Worm (Caenorhabditis elegans) whole organism, midembryonic: ENCODE data around the gene B0507.2.
"Not testable (repeated sequence)": the region's sequence is repeated elsewhere in the genome, so short reads cannot be mapped to it uniquely, and the experiment has no call there.

Experiments used
- T22C8.4 ChIP-seq: fragments of 200-800 bp; sonication (Bioruptor generic); IDR thresholded peaks from 2 replicates; pipeline ENCODE4 v1.3.6; 2022; ENCODE audit warnings: missing genetic modification characterization, missing compliant biosample characterization
- cog-1 ChIP-seq: sonication (generic microtip); optimal IDR thresholded peaks from 2 replicates; lab custom pipeline; 2016; ENCODE audit warnings: missing genetic modification characterization, missing compliant biosample characterization
- flt-1 ChIP-seq: fragments of 200-800 bp; sonication (Bioruptor generic); IDR thresholded peaks from 2 replicates; pipeline ENCODE4 v1.3.6; 2022; ENCODE audit warnings: missing genetic modification characterization, missing compliant biosample characterization
- klf-2 ChIP-seq: fragments of 200-800 bp; sonication (Bioruptor generic); conservative IDR thresholded peaks from 2 replicates; pipeline ENCODE4 v1.3.6; 2022; ENCODE audit warnings: missing genetic modification reagents, missing genetic modification characterization, missing compliant biosample characterization
- med-1 ChIP-seq: sonication (generic microtip); optimal IDR thresholded peaks from 2 replicates; lab custom pipeline; 2017; ENCODE audit warnings: missing genetic modification characterization, mild to moderate bottlenecking, missing compliant biosample characterization, antibody characterized with exemption, missing genetic modification reagents; ENCODE audit not compliant: insufficient read depth
- ref-1 ChIP-seq: fragments of 200-800 bp; sonication (Bioruptor generic); conservative IDR thresholded peaks from 2 replicates; pipeline ENCODE4 v1.3.6; 2022; ENCODE audit warnings: missing genetic modification reagents, missing genetic modification characterization, missing compliant biosample characterization
- tab-1 ChIP-seq: fragments of 200-800 bp; sonication (Bioruptor generic); IDR thresholded peaks from 2 replicates; pipeline ENCODE4 v1.3.6; 2022; ENCODE audit warnings: missing genetic modification characterization, missing compliant biosample characterization
- ztf-23 ChIP-seq: fragments of 200-800 bp; sonication (Bioruptor generic); IDR thresholded peaks from 2 replicates; pipeline ENCODE4 v1.3.6; 2022; ENCODE audit warnings: missing genetic modification reagents, missing genetic modification characterization, missing compliant biosample characterization
- ztf-29 ChIP-seq: fragments of 200-800 bp; sonication (Bioruptor generic); IDR thresholded peaks from 2 replicates; pipeline ENCODE4 v1.3.6; 2022; ENCODE audit warnings: missing genetic modification reagents, missing genetic modification characterization, missing compliant biosample characterization

Gene B0507.2

DNA sequence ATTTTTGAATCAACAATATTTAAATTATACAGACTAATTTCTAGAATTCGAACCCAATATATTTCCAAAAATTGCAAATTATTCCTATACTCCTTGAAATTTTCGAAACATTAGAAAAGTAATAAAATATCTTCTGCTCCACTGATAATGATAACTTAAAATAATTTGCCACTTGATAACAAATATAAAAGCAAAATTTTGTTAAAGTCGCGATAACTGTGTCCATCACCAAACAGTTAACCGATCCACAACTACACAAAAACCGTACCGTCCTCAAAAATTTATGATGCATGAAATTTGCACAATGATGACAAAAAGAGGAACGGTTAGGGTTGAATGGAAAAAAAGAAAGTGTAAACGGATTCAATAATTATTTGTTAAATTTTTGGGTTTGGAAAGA is 24.3 kb downstream of the B0507.2 start:
- no peak for TF ChIP-seq ref-1 (GFP tag; lab: Robert Waterston, UW)
- TF ChIP-seq med-1 (GFP tag; lab: Kevin White, UChicago), result no peak
- no peak for TF ChIP-seq klf-2 (GFP tag; lab: Robert Waterston, UW)

DNA sequence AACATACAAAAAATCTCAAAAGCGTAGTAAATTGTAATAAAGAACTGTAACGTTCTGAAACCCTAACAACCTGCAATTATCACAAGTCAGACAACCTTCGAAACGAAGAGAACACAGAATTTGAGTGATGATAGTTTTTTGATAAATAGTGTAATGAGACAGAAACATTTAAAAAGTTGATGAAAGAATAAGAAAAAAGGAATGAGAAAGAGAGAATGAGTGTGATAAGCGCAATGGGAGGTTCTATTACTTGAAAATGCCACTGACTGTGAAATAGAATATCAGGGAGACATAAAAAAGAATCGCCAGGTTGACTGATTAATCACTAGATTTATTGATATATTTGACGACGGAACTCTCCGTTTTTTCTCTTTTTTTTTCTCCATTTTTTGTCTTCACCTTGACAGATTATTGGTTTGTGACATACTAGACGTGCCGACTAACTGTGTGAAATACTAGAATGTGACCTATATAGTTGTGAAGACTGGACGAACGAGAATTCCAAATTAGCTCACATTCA is 25.2 kb downstream of the B0507.2 start:
- TF ChIP-seq cog-1 (tag; lab: Kevin White, UChicago) (no peak), med-1 (GFP tag; lab: Kevin White, UChicago) (no peak), klf-2 (GFP tag; lab: Robert Waterston, UW) (no peak), ztf-23 (GFP tag; lab: Robert Waterston, UW) (no peak), ref-1 (GFP tag; lab: Robert Waterston, UW) (no peak), ztf-29 (GFP tag; lab: Robert Waterston, UW) (no peak), tab-1 (no peak), T22C8.4 (GFP tag; lab: Robert Waterston, UW) (no peak), flt-1 (GFP tag; lab: Robert Waterston, UW) (no peak)

DNA sequence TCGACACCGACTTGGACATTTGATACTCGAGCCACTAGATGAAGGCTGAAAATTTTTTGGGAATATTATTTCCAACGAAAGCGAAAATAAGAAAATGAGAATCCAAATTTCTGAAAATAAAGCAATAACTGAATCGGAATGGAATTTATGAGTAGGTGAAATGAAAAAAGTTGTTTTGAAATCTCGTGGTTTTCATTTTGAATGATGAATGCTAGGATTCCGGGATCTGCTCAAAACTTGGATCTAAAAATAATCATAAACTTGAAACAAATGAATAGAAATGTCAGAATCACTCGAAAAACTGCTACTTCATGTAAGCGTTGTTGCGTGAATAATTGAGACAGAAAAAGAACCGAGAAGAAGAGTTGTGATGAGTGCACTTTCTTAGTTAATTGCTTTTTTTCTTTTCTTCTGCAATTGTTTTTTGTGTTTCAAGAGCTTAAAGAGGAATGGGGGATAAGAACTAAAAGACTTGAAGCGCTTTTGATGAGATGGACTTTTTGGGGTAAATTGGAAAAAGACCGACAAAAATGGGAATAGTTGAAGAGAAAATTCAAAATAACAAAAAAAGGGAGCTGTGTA is 26.9 kb downstream of the B0507.2 start, which contains the start of gene magu-2:
Gene magu-2 (minus strand): TSS at position 51 of the 582 bp plus-strand sequence.
- TF ChIP-seq med-1 (GFP tag; lab: Kevin White, UChicago) (no peak), ztf-29 (GFP tag; lab: Robert Waterston, UW) (no peak), T22C8.4 (GFP tag; lab: Robert Waterston, UW) (no peak), ztf-23 (GFP tag; lab: Robert Waterston, UW) (no peak), flt-1 (GFP tag; lab: Robert Waterston, UW) (no peak), cog-1 (tag; lab: Kevin White, UChicago) (no peak), ref-1 (GFP tag; lab: Robert Waterston, UW) (no peak), klf-2 (GFP tag; lab: Robert Waterston, UW) (no peak), tab-1 (no peak)

DNA sequence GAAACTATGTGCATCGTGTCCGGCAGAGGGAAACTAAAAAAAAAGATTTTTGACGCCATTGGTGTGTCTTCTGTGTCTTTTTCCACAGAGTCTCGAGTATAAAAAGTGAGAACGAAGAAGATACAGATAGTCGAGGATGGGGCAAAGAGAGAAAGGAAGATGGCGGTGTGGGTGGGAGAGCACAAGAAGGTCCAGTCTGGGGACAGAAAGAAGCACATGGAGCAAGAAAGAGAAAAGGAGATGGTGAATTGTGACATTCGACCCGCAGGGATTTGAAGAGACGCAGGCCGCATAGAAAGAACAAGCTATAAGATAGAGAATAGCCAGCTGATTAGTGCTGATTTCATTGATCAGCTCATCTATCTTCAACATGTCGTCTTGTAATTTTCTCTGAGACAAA is 28.1 kb downstream of the B0507.2 start:
- no peak for TF ChIP-seq tab-1
- TF ChIP-seq flt-1 (GFP tag; lab: Robert Waterston, UW), result no peak
- no peak for TF ChIP-seq klf-2 (GFP tag; lab: Robert Waterston, UW)
- no peak for TF ChIP-seq ztf-29 (GFP tag; lab: Robert Waterston, UW)
- TF ChIP-seq med-1 (GFP tag; lab: Kevin White, UChicago), result no peak
- TF ChIP-seq ref-1 (GFP tag; lab: Robert Waterston, UW), result no peak
- no peak for TF ChIP-seq cog-1 (tag; lab: Kevin White, UChicago)
- no peak for TF ChIP-seq T22C8.4 (GFP tag; lab: Robert Waterston, UW)
- TF ChIP-seq ztf-23 (GFP tag; lab: Robert Waterston, UW), result no peak

DNA sequence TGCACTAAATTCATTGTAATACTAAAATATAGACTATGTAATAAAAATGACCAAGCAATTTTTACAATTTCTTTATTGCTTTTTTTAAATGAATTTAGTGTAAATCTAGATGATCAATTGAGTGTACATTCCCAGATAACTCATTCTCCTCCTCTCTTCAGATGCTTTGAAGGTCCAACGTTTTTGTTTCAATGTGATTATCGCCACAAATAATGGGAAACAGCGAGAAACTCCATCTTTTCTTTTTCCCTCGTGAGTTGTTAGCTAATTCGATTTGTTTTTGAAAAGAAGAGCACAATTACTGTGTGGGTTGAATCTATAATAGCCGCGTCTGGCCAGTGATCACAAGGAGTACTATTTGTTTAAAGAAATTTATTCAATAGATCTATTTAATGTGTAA is 30.9 kb downstream of the B0507.2 start:
- TF ChIP-seq cog-1 (tag; lab: Kevin White, UChicago) (no peak), med-1 (GFP tag; lab: Kevin White, UChicago) (no peak), ztf-29 (GFP tag; lab: Robert Waterston, UW) (no peak), ref-1 (GFP tag; lab: Robert Waterston, UW) (no peak), T22C8.4 (GFP tag; lab: Robert Waterston, UW) (no peak), ztf-23 (GFP tag; lab: Robert Waterston, UW) (no peak), flt-1 (GFP tag; lab: Robert Waterston, UW) (no peak), tab-1 (no peak), klf-2 (GFP tag; lab: Robert Waterston, UW) (no peak)

DNA sequence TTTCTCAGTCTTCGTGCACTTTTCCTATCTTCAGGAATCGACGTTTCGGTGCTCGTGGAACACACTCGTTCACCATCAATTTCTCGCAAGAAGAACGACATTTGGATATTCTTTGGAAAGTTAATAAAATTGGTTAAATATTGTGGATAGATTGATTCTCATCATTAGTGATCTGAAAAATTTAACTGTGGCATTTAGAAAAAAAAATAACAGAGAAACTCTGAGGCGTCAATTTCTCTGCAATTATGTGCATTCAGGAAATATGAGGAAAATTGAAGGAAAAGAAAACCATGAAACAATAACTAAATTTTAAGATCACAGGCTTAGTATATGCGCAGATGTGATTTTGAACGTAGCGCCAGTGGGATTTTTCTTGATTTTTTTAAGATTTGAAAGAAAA is 45.7 kb downstream of the B0507.2 start, which contains the start of gene rpm-1:
Gene rpm-1 (minus strand): TSS at position 101 of the 400 bp plus-strand sequence.
- TF ChIP-seq flt-1 (GFP tag; lab: Robert Waterston, UW); cog-1 (tag; lab: Kevin White, UChicago); T22C8.4 (GFP tag; lab: Robert Waterston, UW): not testable (repeated sequence)
